Worm (Caenorhabditis elegans) whole organism, dauer: Measurements from ENCODE around the gene T26E4.2.
"Not testable (repeated sequence)": the region's sequence is repeated elsewhere in the genome, so short reads cannot be mapped to it uniquely, and the experiment has no call there.

Source experiments
- unc-62 ChIP-seq: sonication (generic microtip); optimal IDR thresholded peaks from 2 replicates; lab custom pipeline; 2017; ENCODE audit warnings: missing biosample characterization, missing genetic modification reagents, missing genetic modification characterization

The T26E4.2 gene

ce11 chrV:15781086-15781485 lies at the start of gene T26E4.2:
Gene T26E4.2, plus strand, starts transcription at chrV:15781386.
- no peak for TF ChIP-seq unc-62 (GFP tag; lab: Kevin White, UChicago)

- no peak for TF ChIP-seq unc-62 (GFP tag; lab: Kevin White, UChicago)
Measured at ce11 chrV:15732209-15732608, 49.0 kb upstream of the T26E4.2 start, which contains the start of gene str-38. Gene str-38, minus strand, starts transcription at chrV:15732309.

ce11 chrV:15733020-15733419 lies 48.2 kb upstream of the T26E4.2 start:
- TF ChIP-seq unc-62 (GFP tag; lab: Kevin White, UChicago), result no peak

ce11 chrV:15733568-15733967 lies 47.6 kb upstream of the T26E4.2 start, which contains the start of gene T23D5.3:
Gene T23D5.3, minus strand, starts transcription at chrV:15733668.
- no peak for TF ChIP-seq unc-62 (GFP tag; lab: Kevin White, UChicago)

ce11 chrV:15735720-15736119 lies 45.5 kb upstream of the T26E4.2 start, which contains the start of gene str-27:
Gene str-27, minus strand, starts transcription at chrV:15735820.
- no peak for TF ChIP-seq unc-62 (GFP tag; lab: Kevin White, UChicago)

- no peak for TF ChIP-seq unc-62 (GFP tag; lab: Kevin White, UChicago)
Measured at ce11 chrV:15741851-15742250, 39.3 kb upstream of the T26E4.2 start, which contains the start of gene str-18. Gene str-18, minus strand, starts transcription at chrV:15741951.

ce11 chrV:15744366-15744765 lies 36.8 kb upstream of the T26E4.2 start, which contains the start of gene str-19:
Gene str-19, minus strand, starts transcription at chrV:15744466.
- not testable (repeated sequence) for TF ChIP-seq unc-62 (GFP tag; lab: Kevin White, UChicago)

ce11 chrV:15748343-15748742 lies 32.8 kb upstream of the T26E4.2 start, which contains the start of gene T23D5.8:
Gene T23D5.8, minus strand, starts transcription at chrV:15748443.
- not testable (repeated sequence) for TF ChIP-seq unc-62 (GFP tag; lab: Kevin White, UChicago)

- TF ChIP-seq unc-62 (GFP tag; lab: Kevin White, UChicago), result no peak
Measured at ce11 chrV:15750130-15750529, 31.1 kb upstream of the T26E4.2 start, which contains the start of gene str-6. Gene str-6, minus strand, starts transcription at chrV:15750230.

ce11 chrV:15752049-15752448 lies 29.1 kb upstream of the T26E4.2 start, which contains the start of gene str-43:
Gene str-43, minus strand, starts transcription at chrV:15752149.
- no peak for TF ChIP-seq unc-62 (GFP tag; lab: Kevin White, UChicago)

ce11 chrV:15752941-15753340 lies 28.2 kb upstream of the T26E4.2 start, which contains the start of gene str-5:
Gene str-5, plus strand, starts transcription at chrV:15753241.
- TF ChIP-seq unc-62 (GFP tag; lab: Kevin White, UChicago), result not testable (repeated sequence)

ce11 chrV:15754731-15755130 lies 26.5 kb upstream of the T26E4.2 start, which contains the start of gene str-8:
Gene str-8, plus strand, starts transcription at chrV:15755031.
- TF ChIP-seq unc-62 (GFP tag; lab: Kevin White, UChicago), result not testable (repeated sequence)

- no peak for TF ChIP-seq unc-62 (GFP tag; lab: Kevin White, UChicago)
Measured at ce11 chrV:15757645-15758044, 23.5 kb upstream of the T26E4.2 start.

- no peak for TF ChIP-seq unc-62 (GFP tag; lab: Kevin White, UChicago)
Measured at ce11 chrV:15758449-15758848, 22.7 kb upstream of the T26E4.2 start, which contains the start of gene str-9. Gene str-9, plus strand, starts transcription at chrV:15758749.

ce11 chrV:15766122-15766594 lies 15.0 kb upstream of the T26E4.2 start, which contains the start of the genes haf-3 and F57A10.2:
Gene haf-3, minus strand, starts transcription at chrV:15766172.
Gene F57A10.2, plus strand, starts transcription at chrV:15766575.
- TF ChIP-seq unc-62 (GFP tag; lab: Kevin White, UChicago), result no peak

- no peak for TF ChIP-seq unc-62 (GFP tag; lab: Kevin White, UChicago)
Measured at ce11 chrV:15769072-15769471, 12.1 kb upstream of the T26E4.2 start, which contains the start of gene F57A10.4. Gene F57A10.4, plus strand, starts transcription at chrV:15769438.

- TF ChIP-seq unc-62 (GFP tag; lab: Kevin White, UChicago), result no peak
Measured at ce11 chrV:15773141-15773540, 8.0 kb upstream of the T26E4.2 start, which contains the start of gene nhr-60. Gene nhr-60, minus strand, starts transcription at chrV:15773241.
